Fruit fly (Drosophila melanogaster) whole organism: ENCODE data around the gene ZC3H3.

Experiments
- Dll ChIP-seq: fragments of >200 bp; optimal IDR thresholded peaks from 2 replicates; lab custom pipeline; 2017
- psq ChIP-seq: fragments of >200 bp; optimal IDR thresholded peaks from 2 replicates; lab custom pipeline; 2017

DNA sequence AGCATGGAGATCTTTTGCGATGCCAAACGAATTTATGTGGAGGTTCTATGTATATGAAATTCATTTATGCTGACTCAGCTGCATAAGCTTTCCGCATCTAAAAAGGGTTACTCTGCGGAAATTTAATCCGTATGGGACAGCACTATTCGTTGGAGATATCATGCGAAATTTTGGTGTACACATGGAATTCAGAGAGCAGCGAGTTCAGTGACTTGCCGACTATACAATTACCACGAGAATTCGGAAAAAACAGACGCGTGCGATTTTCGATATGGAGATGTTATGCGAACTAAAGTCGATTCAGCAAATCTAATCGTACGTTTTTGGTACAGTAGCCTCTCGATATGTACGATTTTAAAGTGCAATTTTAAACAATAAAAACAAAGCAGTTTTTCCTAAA, 18.3 kb upstream of the ZC3H3 start:
- TF ChIP-seq Dll (lab: Kevin White, UChicago) = no peak
- no peak for TF ChIP-seq psq (lab: Kevin White, UChicago)
